Fruit fly (Drosophila melanogaster) whole organism, embryonic: Measurements from ENCODE around the gene P58IPK.

Source experiments
- Atf3 ChIP-seq: fragments of 200-800 bp; sonication (Bioruptor generic); optimal IDR thresholded peaks from 3 replicates; lab custom pipeline; 2016; ENCODE audit warnings: missing biosample characterization, missing genetic modification characterization
- CG10209 ChIP-seq: fragments of 200-800 bp; sonication (Bioruptor generic); optimal IDR thresholded peaks from 3 replicates; lab custom pipeline; 2017; ENCODE audit warnings: missing biosample characterization, mild to moderate bottlenecking, missing genetic modification characterization, missing genetic modification reagents
- CG10979 ChIP-seq: fragments of 200-800 bp; sonication (Bioruptor generic); optimal IDR thresholded peaks from 2 replicates; lab custom pipeline; 2018; ENCODE audit warnings: missing biosample characterization, mild to moderate bottlenecking, missing genetic modification characterization, moderate library complexity
- CG11560 ChIP-seq: fragments of 200-800 bp; sonication (Bioruptor generic); IDR thresholded peaks from 3 replicates; pipeline ENCODE4 v1.3.6; 2022; ENCODE audit warnings: missing biosample characterization, missing genetic modification characterization
- CG15696 ChIP-seq: fragments of 200-800 bp; sonication (Bioruptor generic); optimal IDR thresholded peaks from 2 replicates; lab custom pipeline; 2019; ENCODE audit warnings: missing biosample characterization, mild to moderate bottlenecking, missing genetic modification characterization, moderate library complexity
- CG1603 ChIP-seq: fragments of 200-800 bp; sonication (Bioruptor generic); optimal IDR thresholded peaks from 2 replicates; lab custom pipeline; 2019; ENCODE audit warnings: missing biosample characterization, mild to moderate bottlenecking, missing genetic modification characterization, moderate library complexity
- CG18011 ChIP-seq: fragments of 200-800 bp; sonication (Bioruptor generic); optimal IDR thresholded peaks from 2 replicates; lab custom pipeline; 2017; ENCODE audit warnings: missing biosample characterization, missing genetic modification characterization, mild to moderate bottlenecking, moderate library complexity, missing genotype
- CG2120 ChIP-seq: fragments of 200-800 bp; sonication (Bioruptor generic); optimal IDR thresholded peaks from 3 replicates; lab custom pipeline; 2016; ENCODE audit warnings: missing biosample characterization, missing genetic modification characterization
- CG2875 ChIP-seq: fragments of 200-800 bp; sonication (Bioruptor generic); optimal IDR thresholded peaks from 2 replicates; lab custom pipeline; 2017; ENCODE audit warnings: missing biosample characterization, mild to moderate bottlenecking, missing genetic modification characterization, missing genetic modification reagents
- CG34224 ChIP-seq: fragments of 200-800 bp; sonication (Bioruptor generic); IDR thresholded peaks from 3 replicates; pipeline ENCODE4 v1.3.6; 2022; ENCODE audit warnings: missing biosample characterization, missing genetic modification characterization; ENCODE audit not compliant: partially characterized antibody
- CG4360 ChIP-seq: fragments of 200-800 bp; sonication (Bioruptor generic); IDR thresholded peaks from 2 replicates; pipeline ENCODE4 v1.3.6; 2022; ENCODE audit warnings: missing biosample characterization, missing genetic modification characterization
- CG6175 ChIP-seq: fragments of 200-800 bp; sonication (Bioruptor generic); IDR thresholded peaks from 3 replicates; pipeline ENCODE4 v1.3.6; 2022; ENCODE audit warnings: missing biosample characterization, missing genetic modification characterization
- CG7556 ChIP-seq: fragments of 200-800 bp; sonication (Bioruptor generic); optimal IDR thresholded peaks from 2 replicates; lab custom pipeline; 2017; ENCODE audit warnings: missing biosample characterization, mild to moderate bottlenecking, missing genetic modification characterization
- CG9215 ChIP-seq: fragments of 200-800 bp; sonication (Bioruptor generic); IDR thresholded peaks from 2 replicates; pipeline ENCODE4 v1.3.6; 2022; ENCODE audit warnings: missing biosample characterization, missing genetic modification characterization
- CkIIα-i1 ChIP-seq: fragments of 200-800 bp; sonication (Bioruptor generic); IDR thresholded peaks from 2 replicates; pipeline ENCODE4 v1.3.6; 2022; ENCODE audit warnings: missing biosample characterization, missing genetic modification characterization
- CoRest ChIP-seq: fragments of 200-800 bp; sonication (Bioruptor generic); optimal IDR thresholded peaks from 3 replicates; lab custom pipeline; 2018; ENCODE audit warnings: missing biosample characterization, mild to moderate bottlenecking, missing genetic modification characterization, moderate library complexity
- Deaf1 ChIP-seq: fragments of 200-800 bp; optimal IDR thresholded peaks from 3 replicates; lab custom pipeline; 2019; ENCODE audit warnings: missing biosample characterization, mild to moderate bottlenecking, missing genetic modification characterization, moderate library complexity
- Eip74EF ChIP-seq, 2 experiments: fragments of 200-800 bp in 1 of 2; fragments of >200 bp in 1 of 2; sonication (Bioruptor generic) in 1 of 2; optimal IDR thresholded peaks; 2 replicates each; lab custom pipeline; 2017 to 2019; ENCODE audit warnings: missing biosample characterization in 2 of 2, missing genetic modification characterization in 2 of 2, mild to moderate bottlenecking in 1 of 2, moderate library complexity in 1 of 2
- Hr3 ChIP-seq: fragments of 200-800 bp; sonication (Bioruptor generic); optimal IDR thresholded peaks from 3 replicates; lab custom pipeline; 2016; ENCODE audit warnings: missing biosample characterization, missing genetic modification characterization
- Hr39 ChIP-seq: fragments of >200 bp; optimal IDR thresholded peaks from 2 replicates; lab custom pipeline; 2017
- Hr51 ChIP-seq, 2 experiments: fragments of 200-800 bp; sonication (Bioruptor generic); optimal IDR thresholded peaks; 2 replicates in 1 of 2; 3 replicates in 1 of 2; lab custom pipeline; 2016 to 2018; ENCODE audit warnings: missing biosample characterization in 2 of 2, missing genetic modification characterization in 2 of 2, mild to moderate bottlenecking in 1 of 2, moderate library complexity in 1 of 2
- MESR4 ChIP-seq: fragments of 200-800 bp; sonication (Bioruptor generic); optimal IDR thresholded peaks from 2 replicates; lab custom pipeline; 2018; ENCODE audit warnings: missing biosample characterization, mild to moderate bottlenecking, missing genetic modification characterization, moderate library complexity
- Max ChIP-seq: fragments of 200-800 bp; sonication (Bioruptor generic); optimal IDR thresholded peaks from 2 replicates; lab custom pipeline; 2016; ENCODE audit warnings: missing biosample characterization, mild to moderate bottlenecking, missing genetic modification characterization
- Nf-YB ChIP-seq: fragments of 200-800 bp; sonication (Bioruptor generic); optimal IDR thresholded peaks from 3 replicates; lab custom pipeline; 2019; ENCODE audit warnings: missing biosample characterization, mild to moderate bottlenecking, missing genetic modification characterization, moderate library complexity
- Vsx1 ChIP-seq: fragments of 200-800 bp; sonication (Bioruptor generic); optimal IDR thresholded peaks from 2 replicates; lab custom pipeline; 2017; ENCODE audit warnings: missing biosample characterization, mild to moderate bottlenecking, missing genetic modification characterization, missing genetic modification reagents
- amos ChIP-seq: fragments of 200-800 bp; sonication (Bioruptor generic); IDR thresholded peaks from 2 replicates; pipeline ENCODE4 v1.3.6; 2022; ENCODE audit warnings: missing biosample characterization, missing genetic modification characterization; ENCODE audit not compliant: partially characterized antibody
- bigmax ChIP-seq: fragments of 200-800 bp; sonication (Bioruptor generic); optimal IDR thresholded peaks from 2 replicates; lab custom pipeline; 2018; ENCODE audit warnings: missing biosample characterization, mild to moderate bottlenecking, missing genetic modification characterization
- chif ChIP-seq, 2 experiments: fragments of 200-800 bp; sonication (Bioruptor generic); optimal IDR thresholded peaks; 3 replicates each; lab custom pipeline; 2016; ENCODE audit warnings: missing biosample characterization in 2 of 2, missing genetic modification characterization in 2 of 2
- chm ChIP-seq: fragments of 200-800 bp; sonication (Bioruptor generic); IDR thresholded peaks from 2 replicates; pipeline ENCODE4 v1.3.6; 2022; ENCODE audit warnings: missing biosample characterization, missing genetic modification characterization
- da ChIP-seq: fragments of 200-800 bp; sonication (Bioruptor generic); optimal IDR thresholded peaks from 2 replicates; lab custom pipeline; 2016; ENCODE audit warnings: missing biosample characterization, missing genetic modification characterization
- dm ChIP-seq: fragments of 200-800 bp; sonication (Bioruptor generic); optimal IDR thresholded peaks from 3 replicates; lab custom pipeline; 2016; ENCODE audit warnings: missing biosample characterization, missing genetic modification characterization
- eyg ChIP-seq: fragments of 200-800 bp; sonication (Bioruptor generic); optimal IDR thresholded peaks from 3 replicates; lab custom pipeline; 2016; ENCODE audit warnings: missing biosample characterization, missing genetic modification characterization
- fd102C ChIP-seq: fragments of 200-800 bp; sonication (Bioruptor generic); optimal IDR thresholded peaks from 2 replicates; lab custom pipeline; 2018; ENCODE audit warnings: missing biosample characterization, mild to moderate bottlenecking, missing genetic modification characterization, moderate library complexity
- gsb-n ChIP-seq: fragments of 200-800 bp; sonication (Bioruptor generic); optimal IDR thresholded peaks from 3 replicates; lab custom pipeline; 2018; ENCODE audit warnings: missing biosample characterization, mild to moderate bottlenecking, missing genetic modification characterization
- hbn ChIP-seq: fragments of 200-800 bp; sonication (Bioruptor generic); IDR thresholded peaks from 2 replicates; pipeline ENCODE4 v1.3.6; 2022; ENCODE audit warnings: missing biosample characterization, missing genetic modification characterization; ENCODE audit not compliant: partially characterized antibody
- maf-S ChIP-seq: fragments of 200-800 bp; sonication (Bioruptor generic); optimal IDR thresholded peaks from 2 replicates; lab custom pipeline; 2016; ENCODE audit warnings: missing biosample characterization, missing genetic modification characterization
- nerfin-1 ChIP-seq: fragments of 200-800 bp; sonication (Bioruptor generic); optimal IDR thresholded peaks from 3 replicates; lab custom pipeline; 2019; ENCODE audit warnings: missing biosample characterization, mild to moderate bottlenecking, missing genetic modification characterization, moderate library complexity
- peb ChIP-seq: fragments of 200-800 bp; sonication (Bioruptor generic); IDR thresholded peaks from 2 replicates; pipeline ENCODE4 v1.3.6; 2022; ENCODE audit warnings: missing biosample characterization, missing genetic modification characterization
- phol ChIP-seq: fragments of 200-800 bp; sonication (Bioruptor generic); optimal IDR thresholded peaks from 3 replicates; lab custom pipeline; 2018; ENCODE audit warnings: missing biosample characterization, mild to moderate bottlenecking, missing genetic modification characterization, moderate library complexity
- pnt ChIP-seq: fragments of 200-800 bp; sonication (Bioruptor generic); optimal IDR thresholded peaks from 3 replicates; lab custom pipeline; 2016; ENCODE audit warnings: missing biosample characterization, missing genetic modification characterization
- psq ChIP-seq: fragments of 200-800 bp; sonication (Bioruptor generic); optimal IDR thresholded peaks from 2 replicates; lab custom pipeline; 2017; ENCODE audit warnings: missing biosample characterization, missing genetic modification characterization
- pum ChIP-seq: fragments of 200-800 bp; sonication (Bioruptor generic); optimal IDR thresholded peaks from 2 replicates; lab custom pipeline; 2016; ENCODE audit warnings: missing biosample characterization, missing genetic modification characterization
- schlank ChIP-seq: fragments of 200-800 bp; sonication (Bioruptor generic); optimal IDR thresholded peaks from 2 replicates; lab custom pipeline; 2018; ENCODE audit warnings: missing biosample characterization, mild to moderate bottlenecking, missing genetic modification characterization
- sens ChIP-seq: fragments of 200-800 bp; sonication (Bioruptor generic); peaks from one replicate; lab custom pipeline; 2016; ENCODE audit warnings: missing biosample characterization, missing genetic modification characterization

The P58IPK gene

DNA sequence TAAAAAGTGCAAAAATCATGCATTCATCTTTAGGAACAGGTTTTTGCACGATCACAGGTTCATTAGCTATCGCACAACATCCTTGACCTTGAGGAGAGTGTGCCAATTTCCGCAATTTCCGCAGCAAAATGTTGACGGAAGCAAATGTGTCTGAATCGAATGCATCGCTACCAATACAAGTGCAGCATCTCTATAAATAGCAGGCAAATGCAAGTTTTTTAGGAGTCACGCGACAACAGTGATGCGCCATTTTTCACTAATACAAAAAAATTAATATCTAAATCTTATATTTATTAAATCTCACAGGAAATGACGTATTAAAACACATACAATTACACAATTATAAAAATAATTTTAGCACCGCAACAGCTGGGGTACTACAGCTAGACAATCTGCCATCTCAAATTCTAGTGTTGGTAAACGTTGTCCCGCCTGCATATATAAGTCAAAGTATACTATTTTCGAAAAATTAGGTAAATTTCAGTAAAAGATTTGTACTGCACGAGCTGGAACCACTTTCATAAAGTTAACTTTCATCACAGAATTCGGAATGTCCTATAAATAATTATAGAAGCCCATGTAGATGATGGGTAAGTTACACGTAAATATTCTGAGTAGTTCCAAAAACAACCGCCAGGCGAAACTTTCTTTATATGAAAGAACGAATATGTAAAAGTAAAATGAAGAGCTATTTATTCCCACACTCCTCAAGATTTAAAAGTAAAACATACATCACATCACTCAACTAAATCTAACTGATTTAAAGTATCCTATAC is 12.7 kb upstream of the P58IPK start, which contains the start of gene CG9399 (continued):
- TF ChIP-seq hbn (GFP tag; lab: Robert Waterston, UW) (no peak), Max (peak; percentile 97), phol (tag; lab: Kevin White, UChicago) (peak; percentile 97), MESR4 (GFP tag; lab: Kevin White, UChicago) (peak; percentile 77), Vsx1 (GFP tag; lab: Kevin White, UChicago) (peak; percentile 94), CG9215 (GFP tag; lab: Robert Waterston, UW) (peak; percentile 92), gsb-n (tag; lab: Kevin White, UChicago) (peak; percentile 98), CG18011 (GFP tag; lab: Kevin White, UChicago) (peak; percentile 90), Nf-YB (GFP tag; lab: Kevin White, UChicago) (peak; percentile 86), fd102C (GFP tag; lab: Kevin White, UChicago) (peak; percentile 91), Hr39 (lab: Kevin White, UChicago) (no peak), CG10209 (peak; percentile 98), CG4360 (GFP tag; lab: Robert Waterston, UW) (peak; percentile 86), CG15696 (tag; lab: Kevin White, UChicago) (peak; percentile 92), eyg (GFP tag; lab: Kevin White, UChicago) (peak; percentile 76), peb (GFP tag; lab: Robert Waterston, UW) (peak; percentile 95), CG6175 (GFP tag; lab: Robert Waterston, UW) (peak; percentile 96), CkIIα-i1 (peak; percentile 81; the same call in 1 of the 2 replicates), CoRest (tag; lab: Kevin White, UChicago) (peak; percentile 98), CG2120 (GFP tag; lab: Kevin White, UChicago) (peak; percentile 97), Hr51 (GFP tag; optimal IDR thresholded peaks at IDR 0.05; lab: Kevin White, UChicago) (peak; percentile 96 to 98), Eip74EF (GFP tag; optimal IDR thresholded peaks at IDR 0.05; lab: Kevin White, UChicago) (peak in 1 of 2 experiments; percentile 99), CG2875 (GFP tag; lab: Kevin White, UChicago) (peak; percentile 96), amos (GFP tag; lab: Robert Waterston, UW) (peak; percentile 64; the same call in 1 of the 2 replicates), maf-S (GFP tag; lab: Kevin White, UChicago) (peak; percentile 90), bigmax (GFP tag; lab: Kevin White, UChicago) (peak; percentile 71), nerfin-1 (tag; lab: Kevin White, UChicago) (peak; percentile 92), CG34224 (GFP tag; lab: Robert Waterston, UW) (peak; percentile 51), pnt (GFP tag; lab: Kevin White, UChicago) (peak; percentile 92), CG1603 (peak; percentile 83), CG7556 (GFP tag; lab: Kevin White, UChicago) (peak; percentile 97), Hr3 (peak; percentile 98), dm (GFP tag; lab: Kevin White, UChicago) (peak; percentile 79), pum (peak; percentile 91), Deaf1 (peak; percentile 73), psq (GFP tag; lab: Kevin White, UChicago) (peak; percentile 93), CG11560 (tag; lab: Robert Waterston, UW) (peak; percentile 87), da (GFP tag; lab: Kevin White, UChicago) (peak; percentile 86), Atf3 (peak; percentile 92), chif (GFP tag; optimal IDR thresholded peaks at IDR 0.05; lab: Kevin White, UChicago) (peak; percentile 94 to 96), sens (GFP tag; lab: Kevin White, UChicago) (peak; percentile 99), schlank (tag; lab: Kevin White, UChicago) (peak; percentile 86), CG10979 (tag; lab: Kevin White, UChicago) (peak; percentile 95), chm (GFP tag; lab: Robert Waterston, UW) (peak; percentile 98)
